Fruit fly (Drosophila melanogaster): ENCODE measurements around the gene CG14689.

CG14689 gene

DNA sequence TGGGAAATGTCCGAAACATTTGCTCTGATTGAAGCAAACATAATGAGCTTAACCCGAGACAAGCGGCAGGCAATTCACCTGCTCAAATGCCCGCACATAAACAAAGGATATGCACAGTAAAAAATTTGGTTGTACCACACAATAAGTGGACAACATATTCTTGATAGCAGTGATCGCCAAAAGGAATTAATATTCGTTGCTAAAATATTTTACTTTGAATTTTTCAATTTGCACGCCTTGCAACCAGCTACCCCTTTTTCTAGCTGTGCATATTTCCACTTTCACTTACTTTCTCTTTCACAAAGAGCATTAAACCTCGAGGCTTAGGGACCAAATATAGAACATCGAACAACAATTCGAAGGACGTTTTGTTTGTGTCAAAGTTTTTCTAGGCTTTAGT lies 36.6 kb upstream of the CG14689 start:
- TF ChIP-seq Lpt (GFP tag; optimal IDR thresholded peaks at IDR 0.05): no peak
- peak; percentile 48 for TF ChIP-seq CG18599 (GFP tag; optimal IDR thresholded peaks at IDR 0.05)
- TF ChIP-seq Hmr (GFP tag; optimal IDR thresholded peaks at IDR 0.05): peak; percentile 8
- TF ChIP-seq Xbp1 (GFP tag; optimal IDR thresholded peaks at IDR 0.05): peak; percentile 3
- peak; percentile 25; the same call in 1 of the 2 replicates for TF ChIP-seq lmd (GFP tag; IDR thresholded peaks at IDR 0.05)
- no peak for TF ChIP-seq HLH54F (GFP tag; optimal IDR thresholded peaks at IDR 0.05)
- TF ChIP-seq Mrtf (GFP tag; IDR thresholded peaks at IDR 0.05): 0 out of 3 replicates have a peak, but pooled peaks have one; percentile 12
- 0 out of 2 replicates have a peak, but pooled peaks have one; percentile 16 for TF ChIP-seq CG6272 (GFP tag; IDR thresholded peaks at IDR 0.05)
- no peak for TF ChIP-seq CG18619 (GFP tag; optimal IDR thresholded peaks at IDR 0.05)
- peak; percentile 45 for TF ChIP-seq CG2120 (GFP tag; optimal IDR thresholded peaks at IDR 0.05)
- TF ChIP-seq CG4404 (GFP tag; IDR thresholded peaks at IDR 0.05): no peak
- TF ChIP-seq dysf (GFP tag; IDR thresholded peaks at IDR 0.05): 0 out of 3 replicates have a peak, but pooled peaks have one; percentile 35
- TF ChIP-seq CG3281 (GFP tag; optimal IDR thresholded peaks at IDR 0.05): peak; percentile 25
- 0 out of 2 replicates have a peak, but pooled peaks have one; percentile 30 for TF ChIP-seq E2f1 (GFP tag; IDR thresholded peaks at IDR 0.05)
- TF ChIP-seq Rfx (GFP tag; IDR thresholded peaks at IDR 0.05): peak; percentile 60
- no peak for TF ChIP-seq cg (GFP tag; optimal IDR thresholded peaks at IDR 0.05)
- peak; percentile 9 for TF ChIP-seq CG13624 (GFP tag; optimal IDR thresholded peaks at IDR 0.05)
- TF ChIP-seq CG32767 (GFP tag; IDR thresholded peaks at IDR 0.05): 0 out of 2 replicates have a peak, but pooled peaks have one; percentile 14
- TF ChIP-seq prd (optimal IDR thresholded peaks at IDR 0.05): no peak
- 0 out of 3 replicates have a peak, but pooled peaks have one; percentile 11 for TF ChIP-seq prd (GFP tag; IDR thresholded peaks at IDR 0.05)
- TF ChIP-seq CG16779 (GFP tag; IDR thresholded peaks at IDR 0.05): no peak
- TF ChIP-seq crol (GFP tag; IDR thresholded peaks at IDR 0.05): no peak
- TF ChIP-seq jing (GFP tag; optimal IDR thresholded peaks at IDR 0.05): no peak
- TF ChIP-seq sna (GFP tag; IDR thresholded peaks at IDR 0.05; ENCODE audit: partially characterized antibody): no peak
- TF ChIP-seq lab (GFP tag; optimal IDR thresholded peaks at IDR 0.05): peak; percentile 55
- no peak for TF ChIP-seq fru (optimal IDR thresholded peaks at IDR 0.05)
- TF ChIP-seq crp (GFP tag; optimal IDR thresholded peaks at IDR 0.05): no peak
- TF ChIP-seq ci (GFP tag; IDR thresholded peaks at IDR 0.05): no peak
- TF ChIP-seq Fer3 (tag; optimal IDR thresholded peaks at IDR 0.05): peak; percentile 36
- peak; percentile 49; the same call in 1 of the 2 replicates for TF ChIP-seq slbo (GFP tag; IDR thresholded peaks at IDR 0.05)
- peak; percentile 23 for TF ChIP-seq Meics (GFP tag; optimal IDR thresholded peaks at IDR 0.05)
- no peak for TF ChIP-seq pan (optimal IDR thresholded peaks at IDR 0.05)
- peak in 1 of 2 experiments; percentile 10 for TF ChIP-seq pan (GFP tag; optimal IDR thresholded peaks at IDR 0.05 in 1 of 2, IDR thresholded peaks at IDR 0.05 in 1 of 2)
- TF ChIP-seq Ravus (GFP tag; IDR thresholded peaks at IDR 0.05): no peak
- TF ChIP-seq CG6654 (GFP tag; optimal IDR thresholded peaks at IDR 0.05): no peak
- 0 out of 2 replicates have a peak, but pooled peaks have one; percentile 13 for TF ChIP-seq stc (GFP tag; IDR thresholded peaks at IDR 0.05)
- peak; percentile 30; the same call in 1 of the 2 replicates for TF ChIP-seq ranshi (GFP tag; IDR thresholded peaks at IDR 0.05)
- TF ChIP-seq mam (GFP tag; optimal IDR thresholded peaks at IDR 0.05): peak; percentile 19
- TF ChIP-seq CG3065 (GFP tag; optimal IDR thresholded peaks at IDR 0.05): no peak
- no peak for TF ChIP-seq Jarid2 (GFP tag; optimal IDR thresholded peaks at IDR 0.05)
- TF ChIP-seq CG11695 (GFP tag; IDR thresholded peaks at IDR 0.05): 0 out of 3 replicates have a peak, but pooled peaks have one; percentile 32
- no peak for TF ChIP-seq B-H1 (GFP tag; IDR thresholded peaks at IDR 0.05)
- TF ChIP-seq lilli (GFP tag; optimal IDR thresholded peaks at IDR 0.05): peak; percentile 13
- TF ChIP-seq Ets65A (GFP tag): peak; percentile 76
- peak; percentile 9; the same call in 1 of the 2 replicates for TF ChIP-seq Ptx1 (GFP tag; IDR thresholded peaks at IDR 0.05)
- no peak for TF ChIP-seq sens-2 (GFP tag; IDR thresholded peaks at IDR 0.05)
- 0 out of 2 replicates have a peak, but pooled peaks have one; percentile 28 for TF ChIP-seq CG11247 (GFP tag; IDR thresholded peaks at IDR 0.05)
- TF ChIP-seq CG11723 (GFP tag; optimal IDR thresholded peaks at IDR 0.05): no peak
- TF ChIP-seq ase (GFP tag; IDR thresholded peaks at IDR 0.05): no peak
- TF ChIP-seq CG11504 (tag; optimal IDR thresholded peaks at IDR 0.05): peak; percentile 35

Data from whole organism, embryonic.